Worm (Caenorhabditis elegans) whole organism, late embryonic: ENCODE data around the gene F02C12.1.
"Not testable (repeated sequence)": the region's sequence is repeated elsewhere in the genome, so short reads cannot be mapped to it uniquely, and the experiment has no call there.

Source experiments
- C38D4.7 ChIP-seq: fragments of 200-800 bp; sonication (Bioruptor generic); optimal IDR thresholded peaks from 2 replicates; lab custom pipeline; 2018; ENCODE audit warnings: mild to moderate bottlenecking, missing genetic modification characterization, moderate library complexity, missing compliant biosample characterization
- F13H6.1 ChIP-seq: sonication (generic microtip); optimal IDR thresholded peaks from 2 replicates; lab custom pipeline; 2016; ENCODE audit warnings: missing genetic modification characterization, missing compliant biosample characterization
- ceh-14 ChIP-seq: sonication (generic microtip); optimal IDR thresholded peaks from 2 replicates; lab custom pipeline; 2016; ENCODE audit warnings: missing genotype, missing genetic modification characterization, missing compliant biosample characterization
- ceh-22 ChIP-seq: sonication (generic microtip); optimal IDR thresholded peaks from 2 replicates; lab custom pipeline; 2017; ENCODE audit warnings: missing biosample characterization, missing genetic modification characterization
- ceh-24 ChIP-seq: sonication (generic microtip); optimal IDR thresholded peaks from 2 replicates; lab custom pipeline; 2016; ENCODE audit warnings: mild to moderate bottlenecking, missing genetic modification characterization, missing compliant biosample characterization
- ceh-30 ChIP-seq: fragments of 150-350 bp; optimal IDR thresholded peaks from 2 replicates; lab custom pipeline; 2014; ENCODE audit warnings: missing biosample characterization, missing genetic modification characterization
- ceh-31 ChIP-seq: sonication (generic microtip); optimal IDR thresholded peaks from 2 replicates; lab custom pipeline; 2016; ENCODE audit warnings: missing genetic modification characterization, missing compliant biosample characterization
- ceh-34 ChIP-seq: sonication (generic microtip); optimal IDR thresholded peaks from 2 replicates; lab custom pipeline; 2016; ENCODE audit warnings: mild to moderate bottlenecking, missing genetic modification characterization, missing compliant biosample characterization
- che-1 ChIP-seq: sonication (generic microtip); optimal IDR thresholded peaks from 2 replicates; lab custom pipeline; 2016; ENCODE audit warnings: mild to moderate bottlenecking, missing genetic modification characterization, missing compliant biosample characterization
- dve-1 ChIP-seq: sonication (generic microtip); optimal IDR thresholded peaks from 2 replicates; lab custom pipeline; 2017; ENCODE audit warnings: antibody characterized with exemption, mild to moderate bottlenecking, missing genetic modification characterization, missing compliant biosample characterization
- elt-2 ChIP-seq: sonication (generic microtip); optimal IDR thresholded peaks from 2 replicates; lab custom pipeline; 2016; ENCODE audit warnings: missing genetic modification reagents, missing genetic modification characterization, missing compliant biosample characterization
- fkh-10 ChIP-seq: fragments of 150-350 bp; optimal IDR thresholded peaks from 2 replicates; lab custom pipeline; 2014; ENCODE audit warnings: missing biosample characterization, missing genetic modification reagents, missing genetic modification characterization
- fkh-6 ChIP-seq: sonication (generic microtip); optimal IDR thresholded peaks from 2 replicates; lab custom pipeline; 2016; ENCODE audit warnings: missing genetic modification characterization, missing compliant biosample characterization
- gmeb-2 ChIP-seq: sonication (generic microtip); optimal IDR thresholded peaks from 2 replicates; lab custom pipeline; 2016; ENCODE audit warnings: missing genetic modification characterization, inconsistent platforms, missing compliant biosample characterization
- hlh-13 ChIP-seq: fragments of 200-800 bp; sonication (Bioruptor generic); optimal IDR thresholded peaks from 2 replicates; lab custom pipeline; 2018; ENCODE audit warnings: mild to moderate bottlenecking, missing genetic modification characterization, missing compliant biosample characterization
- hlh-15 ChIP-seq: sonication (generic microtip); optimal IDR thresholded peaks from 2 replicates; lab custom pipeline; 2016; ENCODE audit warnings: missing genetic modification characterization, missing compliant biosample characterization
- hlh-6 ChIP-seq: sonication (generic microtip); optimal IDR thresholded peaks from 2 replicates; lab custom pipeline; 2016; ENCODE audit warnings: missing genotype, missing genetic modification characterization, missing compliant biosample characterization
- hlh-8 ChIP-seq: sonication (generic microtip); optimal IDR thresholded peaks from 2 replicates; lab custom pipeline; 2016; ENCODE audit warnings: missing genotype, missing genetic modification characterization, missing compliant biosample characterization
- lim-6 ChIP-seq: sonication (generic microtip); optimal IDR thresholded peaks from 2 replicates; lab custom pipeline; 2016; ENCODE audit warnings: missing genetic modification characterization, missing compliant biosample characterization
- lin-11 ChIP-seq: fragments of 200-800 bp; sonication (Bioruptor generic); optimal IDR thresholded peaks from 2 replicates; lab custom pipeline; 2018; ENCODE audit warnings: mild to moderate bottlenecking, missing genetic modification characterization, missing compliant biosample characterization
- madf-2 ChIP-seq: sonication (generic microtip); optimal IDR thresholded peaks from 2 replicates; lab custom pipeline; 2017; ENCODE audit warnings: missing genetic modification characterization, missing compliant biosample characterization
- nfya-1 ChIP-seq: sonication (generic microtip); optimal IDR thresholded peaks from 2 replicates; lab custom pipeline; 2017; ENCODE audit warnings: missing genetic modification characterization, mild to moderate bottlenecking, missing compliant biosample characterization, antibody characterized with exemption, moderate library complexity
- nhr-232 ChIP-seq: sonication (generic microtip); optimal IDR thresholded peaks from 2 replicates; lab custom pipeline; 2016; ENCODE audit warnings: missing genetic modification characterization, missing compliant biosample characterization
- odd-2 ChIP-seq: sonication (generic microtip); optimal IDR thresholded peaks from 2 replicates; lab custom pipeline; 2017; ENCODE audit warnings: antibody characterized with exemption, mild to moderate bottlenecking, missing genetic modification characterization, missing compliant biosample characterization
- pat-9 ChIP-seq: fragments of 200-800 bp; sonication (Bioruptor generic); optimal IDR thresholded peaks from 2 replicates; lab custom pipeline; 2018; ENCODE audit warnings: mild to moderate bottlenecking, missing genetic modification characterization, moderate library complexity, missing compliant biosample characterization
- pax-1 ChIP-seq: fragments of 150-350 bp; optimal IDR thresholded peaks from 2 replicates; lab custom pipeline; 2014; ENCODE audit warnings: missing biosample characterization, missing genetic modification characterization
- pha-2 ChIP-seq: sonication (generic microtip); optimal IDR thresholded peaks from 2 replicates; lab custom pipeline; 2017; ENCODE audit warnings: mild to moderate bottlenecking, missing genetic modification characterization, missing compliant biosample characterization
- pqm-1 ChIP-seq: sonication (generic microtip); optimal IDR thresholded peaks from 2 replicates; lab custom pipeline; 2016; ENCODE audit warnings: missing genetic modification characterization, missing compliant biosample characterization
- pros-1 ChIP-seq: fragments of 150-350 bp; optimal IDR thresholded peaks from 2 replicates; lab custom pipeline; 2014; ENCODE audit warnings: missing biosample characterization, missing genetic modification reagents, missing genetic modification characterization
- ref-2 ChIP-seq: sonication (generic microtip); optimal IDR thresholded peaks from 2 replicates; lab custom pipeline; 2016; ENCODE audit warnings: missing genetic modification characterization, missing compliant biosample characterization
- rnt-1 ChIP-seq: sonication (generic microtip); optimal IDR thresholded peaks from 2 replicates; lab custom pipeline; 2016; ENCODE audit warnings: missing genetic modification characterization, missing compliant biosample characterization
- sdc-2 ChIP-seq: sonication (generic microtip); optimal IDR thresholded peaks from 2 replicates; lab custom pipeline; 2016; ENCODE audit warnings: missing genotype, missing genetic modification characterization, missing compliant biosample characterization
- sox-2 ChIP-seq: fragments of 200-800 bp; sonication (Bioruptor generic); IDR thresholded peaks from 2 replicates; pipeline ENCODE4 v1.3.6; 2022; ENCODE audit warnings: missing genetic modification reagents, missing genetic modification characterization, missing compliant biosample characterization
- sox-4 ChIP-seq: sonication (generic microtip); optimal IDR thresholded peaks from 2 replicates; lab custom pipeline; 2017; ENCODE audit warnings: mild to moderate bottlenecking, missing genetic modification characterization, inconsistent platforms, missing compliant biosample characterization
- syd-9 ChIP-seq: sonication (generic microtip); optimal IDR thresholded peaks from 2 replicates; lab custom pipeline; 2016; ENCODE audit warnings: mild to moderate bottlenecking, missing genetic modification characterization, moderate library complexity, missing compliant biosample characterization
- tbx-2 ChIP-seq: sonication (generic microtip); optimal IDR thresholded peaks from 2 replicates; lab custom pipeline; 2016; ENCODE audit warnings: missing genetic modification characterization, missing compliant biosample characterization
- unc-55 ChIP-seq: sonication (generic microtip); optimal IDR thresholded peaks from 2 replicates; lab custom pipeline; 2017; ENCODE audit warnings: missing biosample characterization, missing genetic modification reagents, missing genetic modification characterization

Gene F02C12.1

DNA sequence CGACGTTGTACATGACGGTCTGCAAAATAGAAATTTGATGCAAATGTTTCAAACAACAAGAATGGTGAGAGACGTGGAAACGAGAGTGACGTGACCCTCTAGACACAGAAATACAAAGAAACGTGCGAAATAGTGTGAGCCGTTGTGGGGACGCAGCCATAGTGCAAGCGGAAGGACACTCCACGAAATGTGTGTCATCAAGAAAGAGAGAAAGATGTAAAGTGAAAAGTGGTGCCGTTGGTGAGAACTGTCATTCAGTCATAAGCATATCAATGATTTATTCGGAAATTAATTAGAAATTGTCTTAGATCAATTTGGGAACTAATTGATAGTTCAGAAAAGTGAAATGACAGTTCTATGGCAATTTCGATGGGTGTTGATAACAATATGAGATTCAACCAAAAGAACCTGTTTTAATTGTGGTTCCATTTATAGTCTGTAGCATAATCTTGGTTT lies 18.0 kb downstream of the F02C12.1 start, which contains the start of gene C29F7.3:
Gene C29F7.3 (minus strand): TSS at position 51 of the 456 bp plus-strand sequence.
- TF ChIP-seq fkh-10 (GFP tag; lab: Kevin White, UChicago) (no peak), hlh-15 (tag; lab: Kevin White, UChicago) (no peak), nfya-1 (peak; percentile 27), rnt-1 (tag; lab: Kevin White, UChicago) (peak; percentile 3), sdc-2 (tag; lab: Kevin White, UChicago) (peak; percentile 54), lin-11 (tag; lab: Kevin White, UChicago) (no peak), ceh-34 (tag; lab: Kevin White, UChicago) (peak; percentile 41), ref-2 (peak; percentile 35), pqm-1 (tag; lab: Kevin White, UChicago) (no peak), F13H6.1 (no peak), tbx-2 (tag; lab: Kevin White, UChicago) (peak; percentile 44), dve-1 (tag; lab: Kevin White, UChicago) (no peak), unc-55 (peak; percentile 53), sox-4 (no peak), lim-6 (tag; lab: Kevin White, UChicago) (no peak), hlh-6 (peak; percentile 24), ceh-14 (tag; lab: Kevin White, UChicago) (no peak), odd-2 (no peak), ceh-22 (tag; lab: Kevin White, UChicago) (no peak), ceh-31 (tag; lab: Kevin White, UChicago) (peak; percentile 49)

DNA sequence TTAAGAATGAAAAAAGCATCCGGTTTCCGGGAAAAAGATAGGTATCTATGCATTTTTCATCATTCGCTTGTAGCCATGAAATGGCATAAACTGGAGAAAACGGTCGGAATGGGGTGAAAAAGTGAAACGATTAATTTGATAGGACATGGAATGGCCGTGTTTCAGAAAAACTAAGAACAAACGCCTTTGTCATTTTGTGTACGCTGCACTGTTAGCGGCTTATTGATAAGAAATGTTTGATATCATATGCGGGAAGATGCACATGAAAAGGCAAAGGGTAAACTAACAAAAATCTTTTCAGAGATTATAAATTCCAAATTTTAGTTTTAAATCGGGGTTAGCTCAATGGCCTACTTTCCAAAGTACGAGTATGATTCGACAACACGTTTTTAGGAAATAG lies 19.2 kb downstream of the F02C12.1 start:
- peak; percentile 45 for TF ChIP-seq elt-2 (tag; lab: Kevin White, UChicago)
- no peak for TF ChIP-seq hlh-13 (GFP tag; lab: Kevin White, UChicago)

DNA sequence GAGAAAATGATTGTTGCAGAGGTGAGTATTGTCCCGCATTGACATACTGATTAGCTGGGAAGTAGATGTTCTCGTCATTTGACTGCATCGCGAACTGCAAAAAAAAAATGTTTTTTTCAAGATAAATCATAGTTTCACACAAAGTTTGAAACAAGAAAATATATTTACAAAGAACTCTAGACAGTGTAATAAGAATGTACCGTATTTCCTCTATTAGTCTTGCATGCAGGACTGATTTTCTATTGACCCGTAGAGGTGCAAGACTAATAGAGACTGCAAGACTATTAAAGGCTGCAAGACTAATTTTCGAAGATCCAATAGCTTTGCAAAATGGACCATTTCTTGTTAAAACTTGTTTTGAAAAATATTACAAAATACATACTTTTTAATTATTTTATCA lies 21.5 kb downstream of the F02C12.1 start, which contains the start of gene fkh-3:
Gene fkh-3 (minus strand): TSS at position 101 of the 400 bp plus-strand sequence.
- TF ChIP-seq madf-2 (tag; lab: Kevin White, UChicago) (no peak), tbx-2 (tag; lab: Kevin White, UChicago) (no peak), nhr-232 (tag; lab: Kevin White, UChicago) (no peak), pax-1 (tag; lab: Kevin White, UChicago) (no peak), fkh-6 (no peak), pha-2 (tag; lab: Kevin White, UChicago) (no peak), C38D4.7 (GFP tag; lab: Kevin White, UChicago) (no peak), ceh-30 (tag; lab: Kevin White, UChicago) (no peak), pros-1 (no peak), pat-9 (tag; lab: Kevin White, UChicago) (no peak), che-1 (no peak), gmeb-2 (no peak), hlh-8 (no peak), sox-2 (GFP tag; lab: Robert Waterston, UW) (no peak), ref-2 (no peak), F13H6.1 (no peak), ceh-24 (tag; lab: Kevin White, UChicago) (no peak), odd-2 (no peak)

DNA sequence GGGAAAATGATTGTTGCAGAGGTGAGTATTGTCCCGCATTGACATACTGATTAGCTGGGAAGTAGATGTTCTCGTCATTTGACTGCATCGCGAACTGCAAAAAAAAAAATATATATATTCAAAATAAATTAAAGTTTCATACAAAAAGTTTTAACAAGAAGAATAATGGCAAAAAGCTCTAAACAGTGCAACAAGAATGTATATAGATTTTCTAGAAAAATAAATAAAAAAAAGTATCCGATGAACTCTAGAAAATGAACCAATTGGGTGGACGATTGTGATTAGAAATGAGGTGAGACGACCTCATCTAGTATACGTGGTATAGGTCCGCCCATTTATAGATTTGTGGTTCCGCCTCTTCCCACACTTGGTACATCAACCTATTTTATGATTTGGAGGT lies 26.9 kb downstream of the F02C12.1 start, which contains the start of gene fkh-4:
Gene fkh-4 (minus strand): TSS at position 101 of the 400 bp plus-strand sequence.
- TF ChIP-seq syd-9 (tag; lab: Kevin White, UChicago); pqm-1 (tag; lab: Kevin White, UChicago); sox-4: not testable (repeated sequence)
- TF ChIP-seq, all 69 proteins: peak for 0; not testable (repeated sequence) for 69
